Fruit fly (Drosophila melanogaster): Measurements from ENCODE around the gene Mhc.

DNA sequence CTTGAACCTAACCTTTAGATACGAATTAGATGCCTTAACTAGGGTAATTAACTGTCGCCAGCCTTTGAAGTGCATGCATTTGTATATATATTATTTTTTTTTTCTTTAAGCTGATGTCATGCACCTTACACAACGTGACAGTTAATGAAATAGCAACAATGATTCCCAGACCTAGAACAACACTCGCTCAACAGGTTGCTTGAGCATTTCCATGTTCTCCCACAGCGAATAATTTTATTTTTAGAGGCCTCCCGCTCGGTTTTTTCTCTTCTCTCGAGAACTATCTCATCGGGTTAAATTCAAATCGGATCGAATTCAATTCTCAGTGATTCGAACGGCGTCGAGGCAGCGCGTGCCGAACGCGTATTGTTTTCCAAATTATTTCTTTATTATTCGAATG, 32.3 kb downstream of the Mhc start, which contains the start of gene Ugt37D1:
- TF ChIP-seq CG14860 (GFP tag; IDR thresholded peaks at IDR 0.05; ENCODE audit: partially characterized antibody) (no peak), CG1603 (tag; optimal IDR thresholded peaks at IDR 0.05) (no peak), CG12071 (GFP tag; optimal IDR thresholded peaks at IDR 0.05) (no peak), otp (GFP tag; IDR thresholded peaks at IDR 0.05) (no peak), zen2 (GFP tag; IDR thresholded peaks at IDR 0.05; ENCODE audit: partially characterized antibody) (no peak), CG17829 (tag; optimal IDR thresholded peaks at IDR 0.05) (no peak), Dfd (GFP tag; optimal IDR thresholded peaks at IDR 0.05) (no peak), HLH3B (GFP tag; IDR thresholded peaks at IDR 0.05) (no peak), sima (GFP tag; optimal IDR thresholded peaks at IDR 0.05) (no peak), salm (tag; optimal IDR thresholded peaks at IDR 0.05) (no peak), al (GFP tag; IDR thresholded peaks at IDR 0.05) (no peak), Dp (GFP tag; optimal IDR thresholded peaks at IDR 0.05) (no peak)

All from whole organism, embryonic.